Fruit fly (Drosophila melanogaster) whole organism, embryonic: ENCODE data around the gene DEF8.

Source experiments
- Asciz ChIP-seq: fragments of 200-800 bp; sonication (Bioruptor generic); optimal IDR thresholded peaks from 2 replicates; lab custom pipeline; 2017; ENCODE audit warnings: missing biosample characterization, mild to moderate bottlenecking, missing genetic modification characterization, missing genetic modification reagents
- Atf-2 ChIP-seq: fragments of 200-800 bp; sonication (Bioruptor generic); optimal IDR thresholded peaks from 2 replicates; lab custom pipeline; 2016; ENCODE audit warnings: missing biosample characterization, missing genetic modification characterization
- Bgb ChIP-seq: fragments of 200-800 bp; sonication (Bioruptor generic); IDR thresholded peaks from 2 replicates; pipeline ENCODE4 v1.3.6; 2022; ENCODE audit warnings: missing biosample characterization, missing genetic modification characterization; ENCODE audit not compliant: partially characterized antibody
- CG10366 ChIP-seq: fragments of 200-800 bp; sonication (Bioruptor generic); IDR thresholded peaks from 2 replicates; pipeline ENCODE4 v1.3.6; 2022; ENCODE audit warnings: missing biosample characterization, missing genetic modification characterization
- CG11723 ChIP-seq: fragments of 200-800 bp; sonication (Bioruptor generic); optimal IDR thresholded peaks from 2 replicates; lab custom pipeline; 2017; ENCODE audit warnings: missing biosample characterization, mild to moderate bottlenecking, missing genetic modification characterization
- CG13624 ChIP-seq: fragments of 200-800 bp; sonication (Bioruptor generic); optimal IDR thresholded peaks from 2 replicates; lab custom pipeline; 2016; ENCODE audit warnings: missing biosample characterization, missing genetic modification characterization
- CG1529 ChIP-seq: fragments of 200-800 bp; sonication (Bioruptor generic); optimal IDR thresholded peaks from 3 replicates; lab custom pipeline; 2018; ENCODE audit warnings: missing biosample characterization, missing genetic modification characterization
- CG1647 ChIP-seq: fragments of 200-800 bp; sonication (Bioruptor generic); optimal IDR thresholded peaks from 3 replicates; lab custom pipeline; 2016; ENCODE audit warnings: missing biosample characterization, missing genetic modification characterization
- CG17359 ChIP-seq: fragments of 200-800 bp; sonication (Bioruptor generic); optimal IDR thresholded peaks from 3 replicates; lab custom pipeline; 2018; ENCODE audit warnings: missing biosample characterization, mild to moderate bottlenecking, missing genetic modification characterization, moderate library complexity
- CG30403 ChIP-seq: fragments of 200-800 bp; sonication (Bioruptor generic); optimal IDR thresholded peaks from 3 replicates; lab custom pipeline; 2016; ENCODE audit warnings: missing biosample characterization, missing genetic modification characterization
- CG31441 ChIP-seq: fragments of 200-800 bp; sonication (Bioruptor generic); IDR thresholded peaks from 2 replicates; pipeline ENCODE4 v1.3.6; 2022; ENCODE audit warnings: missing biosample characterization, missing genetic modification characterization
- CG3281 ChIP-seq: fragments of 200-800 bp; sonication (Bioruptor generic); optimal IDR thresholded peaks from 3 replicates; lab custom pipeline; 2017; ENCODE audit warnings: missing biosample characterization, mild to moderate bottlenecking, missing genetic modification characterization
- CG3407 ChIP-seq: fragments of 200-800 bp; sonication (Bioruptor generic); optimal IDR thresholded peaks from 2 replicates; lab custom pipeline; 2018; ENCODE audit warnings: missing biosample characterization, mild to moderate bottlenecking, missing genetic modification characterization
- CG34376 ChIP-seq: fragments of 200-800 bp; sonication (Bioruptor generic); optimal IDR thresholded peaks from 2 replicates; lab custom pipeline; 2018; ENCODE audit warnings: missing biosample characterization, mild to moderate bottlenecking, missing genetic modification characterization
- CG3847 ChIP-seq: fragments of 200-800 bp; sonication (Bioruptor generic); IDR thresholded peaks from 2 replicates; pipeline ENCODE4 v1.3.6; 2022; ENCODE audit warnings: missing biosample characterization, missing genetic modification characterization
- CG3995 ChIP-seq: fragments of 200-800 bp; sonication (Bioruptor generic); optimal IDR thresholded peaks from 3 replicates; lab custom pipeline; 2016; ENCODE audit warnings: missing biosample characterization, missing genetic modification characterization
- CG4424 ChIP-seq: fragments of 200-800 bp; sonication (Bioruptor generic); optimal IDR thresholded peaks from 3 replicates; lab custom pipeline; 2016; ENCODE audit warnings: missing biosample characterization, missing genetic modification characterization
- CG4820 ChIP-seq: fragments of 200-800 bp; sonication (Bioruptor generic); optimal IDR thresholded peaks from 3 replicates; lab custom pipeline; 2016; ENCODE audit warnings: missing biosample characterization, missing genetic modification characterization
- CG5953 ChIP-seq: fragments of 200-800 bp; sonication (Bioruptor generic); IDR thresholded peaks from 2 replicates; pipeline ENCODE4 v1.3.6; 2022; ENCODE audit warnings: missing biosample characterization, missing genetic modification characterization
- CG6765 ChIP-seq: fragments of 200-800 bp; sonication (Bioruptor generic); optimal IDR thresholded peaks from 3 replicates; lab custom pipeline; 2017; ENCODE audit warnings: missing biosample characterization, mild to moderate bottlenecking, missing genetic modification characterization
- CG7839 ChIP-seq: fragments of 200-800 bp; sonication (Bioruptor generic); optimal IDR thresholded peaks from 3 replicates; lab custom pipeline; 2018; ENCODE audit warnings: missing biosample characterization, mild to moderate bottlenecking, missing genetic modification characterization, moderate library complexity
- CrebB ChIP-seq: fragments of 200-800 bp; sonication (Bioruptor generic); optimal IDR thresholded peaks from 3 replicates; lab custom pipeline; 2018; ENCODE audit warnings: missing biosample characterization, mild to moderate bottlenecking, missing genetic modification characterization
- D19B ChIP-seq: fragments of 200-800 bp; sonication (Bioruptor generic); optimal IDR thresholded peaks from 2 replicates; lab custom pipeline; 2017; ENCODE audit warnings: missing biosample characterization, mild to moderate bottlenecking, missing genetic modification characterization
- Dek ChIP-seq: fragments of 200-800 bp; sonication (Bioruptor generic); optimal IDR thresholded peaks from 3 replicates; lab custom pipeline; 2019; ENCODE audit warnings: missing biosample characterization, mild to moderate bottlenecking, missing genetic modification characterization, moderate library complexity
- Fer1 ChIP-seq: fragments of 200-800 bp; sonication (Bioruptor generic); optimal IDR thresholded peaks from 2 replicates; lab custom pipeline; 2017; ENCODE audit warnings: missing biosample characterization, mild to moderate bottlenecking, missing genetic modification characterization
- Hr39 ChIP-seq: fragments of >200 bp; optimal IDR thresholded peaks from 2 replicates; lab custom pipeline; 2017
- MESR4 ChIP-seq: fragments of 200-800 bp; sonication (Bioruptor generic); optimal IDR thresholded peaks from 2 replicates; lab custom pipeline; 2018; ENCODE audit warnings: missing biosample characterization, mild to moderate bottlenecking, missing genetic modification characterization, moderate library complexity
- Oaz ChIP-seq: fragments of 200-800 bp; sonication (Bioruptor generic); IDR thresholded peaks from 2 replicates; pipeline ENCODE4 v1.3.6; 2022; ENCODE audit warnings: missing biosample characterization, missing genetic modification characterization
- Pdp1 ChIP-seq, 2 experiments: fragments of 200-800 bp; sonication (Bioruptor generic); optimal IDR thresholded peaks; 3 replicates each; lab custom pipeline; 2016; ENCODE audit warnings: missing biosample characterization in 2 of 2, missing genetic modification characterization in 2 of 2, mild to moderate bottlenecking in 1 of 2, moderate library complexity in 1 of 2
- Sin3A ChIP-seq: fragments of >200 bp; optimal IDR thresholded peaks from 2 replicates; lab custom pipeline; 2018
- Sox100B ChIP-seq: fragments of 200-800 bp; sonication (Bioruptor generic); optimal IDR thresholded peaks from 3 replicates; lab custom pipeline; 2018; ENCODE audit warnings: missing biosample characterization, mild to moderate bottlenecking, missing genetic modification characterization
- Vsx1 ChIP-seq: fragments of 200-800 bp; sonication (Bioruptor generic); optimal IDR thresholded peaks from 2 replicates; lab custom pipeline; 2017; ENCODE audit warnings: missing biosample characterization, mild to moderate bottlenecking, missing genetic modification characterization, missing genetic modification reagents
- Xbp1 ChIP-seq: fragments of 200-800 bp; sonication (Bioruptor generic); optimal IDR thresholded peaks from 3 replicates; lab custom pipeline; 2016; ENCODE audit warnings: missing biosample characterization, mild to moderate bottlenecking, missing genetic modification characterization
- bab2 ChIP-seq: fragments of 200-800 bp; sonication (Bioruptor generic); optimal IDR thresholded peaks from 2 replicates; lab custom pipeline; 2016; ENCODE audit warnings: missing biosample characterization, missing genetic modification characterization
- cas ChIP-seq: fragments of 200-800 bp; sonication (Bioruptor generic); IDR thresholded peaks from 2 replicates; pipeline ENCODE4 v1.3.6; 2022; ENCODE audit warnings: missing biosample characterization, missing genetic modification characterization
- chn ChIP-seq: fragments of 200-800 bp; sonication (Bioruptor generic); optimal IDR thresholded peaks from 2 replicates; lab custom pipeline; 2016; ENCODE audit warnings: missing biosample characterization, missing genetic modification characterization
- dmrt99B ChIP-seq: fragments of 200-800 bp; sonication (Bioruptor generic); optimal IDR thresholded peaks from 2 replicates; lab custom pipeline; 2018; ENCODE audit warnings: missing biosample characterization, mild to moderate bottlenecking, missing genetic modification characterization, moderate library complexity
- exex ChIP-seq: fragments of 200-800 bp; sonication (Bioruptor generic); optimal IDR thresholded peaks from 4 replicates; lab custom pipeline; 2018; ENCODE audit warnings: missing biosample characterization, mild to moderate bottlenecking, missing genetic modification characterization, moderate library complexity
- eyg ChIP-seq: fragments of 200-800 bp; sonication (Bioruptor generic); optimal IDR thresholded peaks from 3 replicates; lab custom pipeline; 2016; ENCODE audit warnings: missing biosample characterization, missing genetic modification characterization
- gem ChIP-seq: fragments of 200-800 bp; sonication (Bioruptor generic); optimal IDR thresholded peaks from 2 replicates; lab custom pipeline; 2019; ENCODE audit warnings: missing biosample characterization, mild to moderate bottlenecking, missing genetic modification characterization, moderate library complexity
- grau ChIP-seq: fragments of 200-800 bp; optimal IDR thresholded peaks from 3 replicates; lab custom pipeline; 2019; ENCODE audit warnings: missing biosample characterization, mild to moderate bottlenecking, missing genetic modification characterization, moderate library complexity
- her ChIP-seq: fragments of 200-800 bp; sonication (Bioruptor generic); optimal IDR thresholded peaks from 2 replicates; lab custom pipeline; 2016; ENCODE audit warnings: missing biosample characterization, missing genetic modification characterization
- lola ChIP-seq, 3 experiments: fragments of >200 bp in 2 of 3; fragments of 200-800 bp in 1 of 3; sonication (Bioruptor generic) in 1 of 3; optimal IDR thresholded peaks; 2 replicates each; lab custom pipeline; 2017 to 2019; ENCODE audit warnings: missing biosample characterization in 3 of 3, missing genetic modification characterization in 3 of 3, mild to moderate bottlenecking in 1 of 3, moderate library complexity in 1 of 3
- mirr ChIP-seq: fragments of 200-800 bp; sonication (Bioruptor generic); optimal IDR thresholded peaks from 3 replicates; lab custom pipeline; 2018; ENCODE audit warnings: missing biosample characterization, mild to moderate bottlenecking, missing genetic modification characterization
- ro ChIP-seq: fragments of 200-800 bp; sonication (Bioruptor generic); IDR thresholded peaks from 2 replicates; pipeline ENCODE4 v1.3.6; 2022; ENCODE audit warnings: missing biosample characterization, missing genetic modification characterization
- sc ChIP-seq, 3 experiments: fragments of >200 bp in 2 of 3; fragments of 200-800 bp in 1 of 3; sonication (Bioruptor generic) in 1 of 3; optimal IDR thresholded peaks; 2 replicates in 2 of 3; 3 replicates in 1 of 3; lab custom pipeline; 2017; ENCODE audit warnings: mild to moderate bottlenecking in 1 of 3, missing biosample characterization in 1 of 3, missing genetic modification characterization in 1 of 3, missing genetic modification reagents in 1 of 3
- sens-2 ChIP-seq: fragments of 200-800 bp; sonication (Bioruptor generic); IDR thresholded peaks from 2 replicates; pipeline ENCODE4 v1.3.6; 2022; ENCODE audit warnings: missing biosample characterization, missing genetic modification characterization
- so ChIP-seq: fragments of 200-800 bp; sonication (Bioruptor generic); IDR thresholded peaks from 3 replicates; pipeline ENCODE4 v1.3.6; 2022; ENCODE audit warnings: missing biosample characterization, missing genetic modification characterization
- tx ChIP-seq: fragments of 200-800 bp; sonication (Bioruptor generic); optimal IDR thresholded peaks from 2 replicates; lab custom pipeline; 2016; ENCODE audit warnings: missing biosample characterization, missing genetic modification characterization
- zfh2 ChIP-seq: fragments of 200-800 bp; sonication (Bioruptor generic); optimal IDR thresholded peaks from 2 replicates; lab custom pipeline; 2016; ENCODE audit warnings: missing biosample characterization, missing genetic modification characterization

DEF8 gene

dm6 chr3L:12139232-12139698 lies 7.3 kb downstream of the DEF8 start (continued):
- TF ChIP-seq zfh2 (GFP tag; lab: Kevin White, UChicago) (peak; percentile 54), CG10366 (0 out of 2 replicates have a peak, but pooled peaks have one; percentile 28), Oaz (no peak), exex (tag; lab: Kevin White, UChicago) (peak; percentile 25), CG1529 (GFP tag; lab: Kevin White, UChicago) (peak; percentile 1), lola (GFP tag; optimal IDR thresholded peaks at IDR 0.05; lab: Kevin White, UChicago) (peak in 1 of 3 experiments; percentile 11), Bgb (no peak), CG5953 (GFP tag; lab: Robert Waterston, UW) (no peak), Sox100B (GFP tag; lab: Kevin White, UChicago) (peak; percentile 60), CG6765 (GFP tag; lab: Kevin White, UChicago) (peak; percentile 10), CG1647 (GFP tag; lab: Kevin White, UChicago) (peak; percentile 7), Atf-2 (GFP tag; lab: Kevin White, UChicago) (peak; percentile 56), CG34376 (peak; percentile 11), gem (tag; lab: Kevin White, UChicago) (peak; percentile 75), CG30403 (peak; percentile 56), CG3995 (GFP tag; lab: Kevin White, UChicago) (peak; percentile 22), CG11723 (peak; percentile 20), CG7839 (tag; lab: Kevin White, UChicago) (peak; percentile 70), her (GFP tag; lab: Kevin White, UChicago) (peak; percentile 25), CG3407 (GFP tag; lab: Kevin White, UChicago) (peak; percentile 31), sc (optimal IDR thresholded peaks at IDR 0.05; lab: Kevin White, UChicago) (no peak), sc (GFP tag; optimal IDR thresholded peaks at IDR 0.05; lab: Kevin White, UChicago) (no peak), Hr39 (lab: Kevin White, UChicago) (no peak), Sin3A (lab: Kevin White, UChicago) (no peak), sens-2 (GFP tag; lab: Robert Waterston, UW) (no peak), Xbp1 (GFP tag; lab: Kevin White, UChicago) (peak; percentile 60), grau (tag; lab: Kevin White, UChicago) (peak; percentile 92), CrebB (tag; lab: Kevin White, UChicago) (peak; percentile 7), CG3281 (GFP tag; lab: Kevin White, UChicago) (peak; percentile 47), Fer1 (GFP tag; lab: Kevin White, UChicago) (peak; percentile 57), CG4424 (GFP tag; lab: Kevin White, UChicago) (peak; percentile 44), mirr (peak; percentile 0), CG3847 (GFP tag; lab: Robert Waterston, UW) (no peak), CG4820 (peak; percentile 28), CG31441 (GFP tag; lab: Robert Waterston, UW) (peak; percentile 43; the same call in 1 of the 2 replicates), CG17359 (tag; lab: Kevin White, UChicago) (peak; percentile 45), Vsx1 (GFP tag; lab: Kevin White, UChicago) (no peak), ro (GFP tag; lab: Robert Waterston, UW) (0 out of 2 replicates have a peak, but pooled peaks have one; percentile 13), dmrt99B (tag; lab: Kevin White, UChicago) (peak; percentile 62), MESR4 (GFP tag; lab: Kevin White, UChicago) (no peak), CG13624 (GFP tag; lab: Kevin White, UChicago) (peak; percentile 57), Pdp1 (GFP tag; optimal IDR thresholded peaks at IDR 0.05; lab: Kevin White, UChicago) (peak; percentile 38 to 40), D19B (GFP tag; lab: Kevin White, UChicago) (peak; percentile 39), Dek (tag; lab: Kevin White, UChicago) (peak; percentile 50), eyg (GFP tag; lab: Kevin White, UChicago) (no peak), bab2 (peak; percentile 56), cas (GFP tag; lab: Robert Waterston, UW) (no peak), Asciz (GFP tag; lab: Kevin White, UChicago) (peak; percentile 19), so (0 out of 3 replicates have a peak, but pooled peaks have one; percentile 28), tx (GFP tag; lab: Kevin White, UChicago) (peak; percentile 28), chn (GFP tag; lab: Kevin White, UChicago) (peak; percentile 46)
